Fruit fly (Drosophila melanogaster): Measurements from ENCODE around the gene CG15337.

The CG15337 gene

dm6 chrX:8159754-8160153 lies at the start of gene CG15337:
CG15337 (plus strand) TSS chrX:8160054.
- TF ChIP-seq CTCF (optimal IDR thresholded peaks at IDR 0.05) (no peak), CG8478 (optimal IDR thresholded peaks at IDR 0.05) (no peak)

- TF ChIP-seq CG8478 (optimal IDR thresholded peaks at IDR 0.05) (no peak), CTCF (optimal IDR thresholded peaks at IDR 0.05) (no peak)
Observed at dm6 chrX:8110984-8111383, 48.9 kb upstream of the CG15337 start.

dm6 chrX:8112715-8113114 lies 47.1 kb upstream of the CG15337 start:
- TF ChIP-seq CG8478 (optimal IDR thresholded peaks at IDR 0.05), result no peak
- TF ChIP-seq CTCF (optimal IDR thresholded peaks at IDR 0.05), result no peak

dm6 chrX:8113386-8114279 lies 46.2 kb upstream of the CG15337 start:
- TF ChIP-seq CTCF (optimal IDR thresholded peaks at IDR 0.05) (no peak), CG8478 (optimal IDR thresholded peaks at IDR 0.05) (no peak)

dm6 chrX:8114476-8115342 lies 45.1 kb upstream of the CG15337 start:
- TF ChIP-seq CG8478 (optimal IDR thresholded peaks at IDR 0.05), result no peak
- TF ChIP-seq CTCF (optimal IDR thresholded peaks at IDR 0.05), result no peak

dm6 chrX:8115343-8115676 lies 44.5 kb upstream of the CG15337 start:
- TF ChIP-seq CTCF (optimal IDR thresholded peaks at IDR 0.05) (no peak), CG8478 (optimal IDR thresholded peaks at IDR 0.05) (no peak)

dm6 chrX:8115717-8116311 lies 44.0 kb upstream of the CG15337 start, which contains the start of gene Gclc:
Gclc (minus strand) TSS chrX:8116147.
- TF ChIP-seq CG8478 (optimal IDR thresholded peaks at IDR 0.05) (no peak), CTCF (optimal IDR thresholded peaks at IDR 0.05) (no peak)

- TF ChIP-seq CTCF (optimal IDR thresholded peaks at IDR 0.05) (no peak), CG8478 (optimal IDR thresholded peaks at IDR 0.05) (no peak)
Observed at dm6 chrX:8116813-8117212, 43.0 kb upstream of the CG15337 start, which contains the start of gene CG1575. CG1575 (plus strand) TSS chrX:8117012.

dm6 chrX:8120939-8121338 lies 38.9 kb upstream of the CG15337 start, which contains the start of gene CG2260:
CG2260 (minus strand) TSS chrX:8121147.
- no peak for TF ChIP-seq CG8478 (optimal IDR thresholded peaks at IDR 0.05)
- TF ChIP-seq CTCF (optimal IDR thresholded peaks at IDR 0.05), result no peak

dm6 chrX:8122834-8123233 lies 37.0 kb upstream of the CG15337 start:
- TF ChIP-seq CG8478 (optimal IDR thresholded peaks at IDR 0.05), result no peak
- TF ChIP-seq CTCF (optimal IDR thresholded peaks at IDR 0.05), result no peak

dm6 chrX:8125224-8125649 lies 34.6 kb upstream of the CG15337 start:
- no peak for TF ChIP-seq CG8478 (optimal IDR thresholded peaks at IDR 0.05)
- TF ChIP-seq CTCF (optimal IDR thresholded peaks at IDR 0.05), result no peak

dm6 chrX:8126149-8126548 lies 33.7 kb upstream of the CG15337 start:
- TF ChIP-seq CG8478 (optimal IDR thresholded peaks at IDR 0.05), result no peak
- TF ChIP-seq CTCF (optimal IDR thresholded peaks at IDR 0.05), result no peak

dm6 chrX:8128133-8128532 lies 31.7 kb upstream of the CG15337 start:
- TF ChIP-seq CTCF (optimal IDR thresholded peaks at IDR 0.05), result no peak
- no peak for TF ChIP-seq CG8478 (optimal IDR thresholded peaks at IDR 0.05)

dm6 chrX:8129204-8129997 lies 30.5 kb upstream of the CG15337 start, which contains the start of gene CG2116:
CG2116 (plus strand) TSS chrX:8129812.
- TF ChIP-seq CTCF (optimal IDR thresholded peaks at IDR 0.05) (no peak), CG8478 (optimal IDR thresholded peaks at IDR 0.05) (no peak)
